Fruit fly (Drosophila melanogaster) ovary, adult (tissue): Measurements from ENCODE around the gene Hexo1.
A peak's percentile ranks its signal among the peaks of the same experiment; 100 is the strongest.

Experiments
- CG17801 ChIP-seq: fragments of 200-800 bp; optimal IDR thresholded peaks from 2 replicates; lab custom pipeline; 2019; ENCODE audit warnings: missing biosample characterization, mild to moderate bottlenecking, missing genetic modification characterization, moderate library complexity; ENCODE audit not compliant: partially characterized antibody

Hexo1 gene

DNA sequence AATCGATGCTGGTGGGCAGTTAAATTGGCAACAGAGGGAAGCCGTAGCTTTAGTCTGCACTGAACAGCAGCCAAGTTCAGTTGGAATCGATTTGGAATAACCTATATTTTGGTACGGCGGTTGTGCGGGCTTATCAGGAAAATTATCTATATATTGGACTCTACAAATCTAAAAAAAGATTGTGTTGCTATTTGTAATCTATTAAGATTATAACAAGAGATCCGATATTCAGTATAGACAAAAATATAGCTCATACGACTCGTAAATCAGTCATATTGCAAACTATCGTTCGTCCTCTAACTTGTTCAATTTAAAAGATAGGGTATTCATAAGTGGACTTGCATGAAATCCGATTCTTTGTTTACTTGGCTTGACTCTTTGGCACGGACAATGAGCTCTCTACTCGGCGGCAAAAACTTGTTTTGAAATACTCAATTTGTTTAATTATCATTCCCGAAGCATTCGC, at the start of gene Hexo1:
TSS of gene Hexo1 (plus strand) at position 51 of the 466 bp plus-strand sequence.
- peak; percentile 16 for TF ChIP-seq CG17801 (GFP tag; lab: Kevin White, UChicago)

DNA sequence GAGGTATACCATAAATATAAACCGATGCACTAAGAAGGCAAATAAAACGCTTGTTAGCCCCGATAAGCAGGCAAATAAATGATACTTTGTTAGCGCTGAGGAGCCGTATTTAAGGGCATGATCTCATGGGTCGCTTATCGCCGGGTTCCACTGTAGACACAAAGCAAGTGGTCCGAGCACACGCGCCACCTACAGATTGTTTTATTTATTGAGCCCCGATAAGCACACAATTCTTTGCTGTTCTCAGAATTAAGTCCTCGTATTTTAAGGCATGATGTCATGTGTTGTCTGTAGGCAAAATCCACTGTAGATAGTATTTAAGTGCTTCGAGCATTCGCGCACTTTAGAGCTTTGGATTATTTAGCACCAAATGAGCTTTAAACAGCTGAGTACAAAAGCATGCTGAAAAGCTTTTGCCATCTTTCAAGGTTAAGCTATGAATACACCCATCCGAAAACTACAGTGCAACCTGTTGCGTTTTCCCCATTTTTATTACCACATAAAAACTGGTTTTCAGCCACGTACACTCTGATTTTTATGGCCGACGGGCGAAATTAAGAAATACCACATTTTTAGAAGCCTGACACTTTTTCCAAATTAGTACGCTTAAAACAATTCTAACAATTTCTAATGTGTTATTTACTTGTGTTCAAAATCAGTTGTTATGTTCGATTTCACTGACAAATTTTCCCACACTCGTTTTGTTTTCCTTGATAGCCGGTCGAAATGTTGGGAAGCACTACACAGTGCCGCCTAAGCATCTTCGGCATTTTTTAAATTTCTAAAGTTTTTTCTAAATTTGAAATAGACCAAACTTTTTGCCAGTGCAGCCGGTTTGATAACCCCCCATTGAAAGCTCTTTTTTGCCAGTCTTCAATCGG, 48.8 kb upstream of the Hexo1 start, which contains the start of gene Sqor:
TSS of gene Sqor (plus strand) at position 732 of the 881 bp plus-strand sequence.
- peak; percentile 83 for TF ChIP-seq CG17801 (GFP tag; lab: Kevin White, UChicago)

DNA sequence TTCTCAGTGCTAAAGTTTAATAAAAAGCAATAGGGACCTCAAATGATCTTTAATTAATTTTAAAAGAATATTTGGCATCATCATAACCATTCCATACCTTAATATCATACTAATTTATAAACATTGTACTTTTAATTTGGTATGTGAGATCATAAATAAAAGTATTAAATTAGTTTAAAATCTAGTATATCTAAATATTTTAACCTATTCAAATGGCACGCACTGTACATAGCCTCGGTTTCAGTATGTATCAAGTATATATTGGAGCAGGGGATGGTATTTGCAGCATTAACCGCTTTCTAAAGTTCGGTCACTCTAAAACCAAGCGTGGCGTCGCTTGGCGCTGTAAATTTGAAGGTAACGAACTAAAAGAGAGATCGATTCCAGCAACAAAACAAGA, 46.0 kb upstream of the Hexo1 start, which contains the start of gene pav:
TSS of gene pav (plus strand) at position 307 of the 400 bp plus-strand sequence.
- peak; percentile 6 for TF ChIP-seq CG17801 (GFP tag; lab: Kevin White, UChicago)

DNA sequence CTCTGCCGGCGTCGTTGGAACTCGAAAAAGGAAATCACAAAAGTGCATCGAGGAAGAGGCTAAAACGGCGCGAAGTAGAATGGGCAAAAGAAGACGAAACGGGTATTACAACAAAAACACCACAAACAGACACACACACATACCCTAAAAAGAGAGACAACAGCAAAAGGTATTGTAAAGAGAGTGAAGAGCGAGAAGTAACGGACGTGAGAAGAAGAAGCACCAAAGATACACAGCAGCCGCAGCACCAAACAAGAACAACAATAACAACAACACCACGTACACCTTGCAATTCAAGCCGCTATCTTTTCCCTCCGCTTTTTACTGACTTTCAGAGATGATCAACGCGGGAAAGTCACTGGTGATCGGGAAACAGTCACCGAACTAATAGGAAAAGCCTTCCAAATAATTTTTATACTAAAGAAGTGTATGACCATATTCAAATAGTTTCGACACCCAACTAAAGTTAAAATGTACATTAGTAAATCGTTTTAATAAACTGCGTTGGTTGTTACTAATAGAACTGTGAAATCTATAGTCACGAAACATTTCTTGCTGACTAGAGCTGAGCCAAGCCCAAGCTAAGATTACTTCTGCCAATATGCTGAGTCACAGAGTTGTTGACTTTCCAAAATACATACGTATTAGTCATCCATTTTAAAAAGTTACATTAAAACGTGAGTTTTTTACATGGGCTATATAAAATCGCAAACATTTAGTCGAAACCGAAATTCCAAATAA, 36.1 kb upstream of the Hexo1 start:
- TF ChIP-seq CG17801 (GFP tag; lab: Kevin White, UChicago) = peak; percentile 20

DNA sequence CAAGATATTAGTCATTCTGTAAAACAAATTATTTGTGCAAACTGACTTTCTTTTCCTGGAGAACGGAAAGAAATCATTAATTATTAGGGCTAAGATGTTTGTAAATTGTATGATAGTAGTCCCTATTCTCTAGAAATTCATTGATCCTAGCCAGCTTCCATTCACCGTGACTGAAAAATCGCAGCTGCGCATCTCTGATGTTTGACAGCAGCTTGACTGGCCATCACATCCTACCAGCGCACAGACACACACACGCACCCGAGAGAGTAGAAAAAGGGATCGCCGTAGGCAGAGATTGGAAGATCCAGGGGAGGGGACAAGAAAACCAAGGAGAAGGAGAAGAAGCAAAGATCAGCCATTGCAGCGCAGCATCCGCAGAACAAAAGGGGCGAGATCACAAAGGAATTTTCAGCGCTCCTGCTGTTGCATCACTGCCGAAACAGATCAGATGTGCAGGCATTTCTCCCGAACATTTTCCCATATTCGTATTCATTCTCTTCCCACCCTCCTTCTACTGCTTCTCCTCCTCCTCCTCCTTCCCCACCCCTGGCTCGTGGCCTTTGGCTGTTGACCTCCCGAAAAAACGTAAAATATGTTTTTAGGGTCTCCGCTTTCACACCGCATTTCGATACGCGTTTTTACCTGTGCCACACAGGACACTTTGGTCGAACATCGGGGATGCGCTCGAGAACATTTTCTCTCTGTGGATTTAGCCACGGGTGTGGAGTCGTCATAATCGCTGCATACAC, 35.4 kb upstream of the Hexo1 start:
- no peak for TF ChIP-seq CG17801 (GFP tag; lab: Kevin White, UChicago)

DNA sequence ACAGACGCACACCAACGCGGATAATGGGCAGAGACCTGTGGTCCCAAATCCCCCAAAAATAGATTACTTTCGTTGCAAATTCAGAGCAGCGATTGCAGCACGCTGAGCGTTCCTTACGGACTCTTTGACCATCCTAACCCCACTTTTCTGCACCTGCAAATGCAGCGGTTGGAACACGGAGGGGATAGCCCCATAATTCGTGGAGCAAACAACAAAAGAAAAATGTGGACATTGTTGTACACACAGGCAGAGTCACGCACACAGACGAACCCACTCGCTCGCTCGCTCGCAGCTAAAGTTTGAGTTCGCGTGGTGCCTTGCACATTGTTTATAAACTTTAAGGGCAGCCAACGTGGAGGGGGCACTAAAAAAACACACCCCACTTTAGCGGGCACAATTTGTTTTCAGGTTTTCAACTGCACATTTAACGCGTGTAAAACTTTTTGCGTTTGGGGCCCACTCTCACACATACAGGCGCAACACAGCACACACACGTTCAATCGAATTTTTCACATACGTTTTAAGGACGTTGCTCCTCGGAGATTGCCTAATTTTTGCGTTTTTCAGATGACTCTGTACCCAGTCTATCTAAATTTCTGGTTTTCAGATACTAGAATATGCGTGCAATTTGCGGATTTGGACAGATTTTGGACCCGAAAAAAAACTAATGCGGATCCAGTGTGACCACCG, 34.7 kb upstream of the Hexo1 start:
- no peak for TF ChIP-seq CG17801 (GFP tag; lab: Kevin White, UChicago)

DNA sequence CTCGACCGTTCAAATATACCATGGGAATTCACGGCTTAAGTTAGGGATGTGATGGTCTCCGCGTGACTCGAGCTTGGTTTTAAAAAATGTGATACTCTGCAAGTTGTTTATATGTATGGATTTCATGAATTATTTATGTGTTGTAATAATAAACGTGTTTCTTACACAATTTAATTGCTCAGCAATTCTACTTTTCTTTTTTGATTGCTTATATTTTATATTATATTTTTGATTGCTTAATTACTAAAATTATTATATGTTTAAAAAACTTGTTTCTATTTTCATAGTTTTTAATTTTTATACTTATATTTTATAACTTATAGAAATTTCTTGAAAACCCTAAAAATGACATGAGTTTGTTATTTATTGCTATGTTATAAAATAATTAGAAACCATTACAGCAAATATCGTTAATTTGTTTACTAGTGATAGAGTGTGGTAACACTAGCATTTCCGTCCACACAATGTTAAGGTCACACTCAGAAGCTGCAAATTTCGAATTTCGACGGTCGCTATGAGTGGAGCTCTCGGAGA, 34.1 kb upstream of the Hexo1 start, which contains the start of the genes ago and CG1265:
TSS of gene ago (minus strand) at position 6 of the 534 bp plus-strand sequence.
TSS of gene CG1265 (plus strand) at position 476 of the 534 bp plus-strand sequence.
- TF ChIP-seq CG17801 (GFP tag; lab: Kevin White, UChicago) = peak; percentile 32

DNA sequence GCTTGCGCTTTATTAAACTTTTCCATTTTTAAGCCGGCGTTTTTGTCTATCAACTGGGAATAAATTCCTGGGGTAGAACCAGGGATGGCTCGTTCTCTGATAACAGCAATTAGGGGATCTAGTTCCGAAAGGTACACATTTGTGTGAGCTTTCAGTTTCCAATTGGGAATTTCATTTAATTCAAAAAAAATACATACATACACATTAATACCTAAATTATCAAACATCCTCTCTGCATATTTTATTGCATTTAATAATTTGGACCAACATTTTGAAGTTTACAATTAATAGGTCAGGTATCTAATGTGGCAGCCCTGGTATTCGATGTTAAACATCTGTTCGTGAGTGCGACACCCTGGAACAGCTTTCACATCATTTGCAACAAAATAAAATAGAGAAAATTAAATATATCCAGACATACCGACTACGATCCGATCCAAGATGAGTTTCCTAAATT, 29.3 kb upstream of the Hexo1 start, which contains the start of the genes CG15011 and CG1309:
TSS of gene CG15011 (minus strand) at position 51 of the 457 bp plus-strand sequence.
TSS of gene CG1309 (plus strand) at position 329 of the 457 bp plus-strand sequence.
- TF ChIP-seq CG17801 (GFP tag; lab: Kevin White, UChicago) = peak; percentile 83

DNA sequence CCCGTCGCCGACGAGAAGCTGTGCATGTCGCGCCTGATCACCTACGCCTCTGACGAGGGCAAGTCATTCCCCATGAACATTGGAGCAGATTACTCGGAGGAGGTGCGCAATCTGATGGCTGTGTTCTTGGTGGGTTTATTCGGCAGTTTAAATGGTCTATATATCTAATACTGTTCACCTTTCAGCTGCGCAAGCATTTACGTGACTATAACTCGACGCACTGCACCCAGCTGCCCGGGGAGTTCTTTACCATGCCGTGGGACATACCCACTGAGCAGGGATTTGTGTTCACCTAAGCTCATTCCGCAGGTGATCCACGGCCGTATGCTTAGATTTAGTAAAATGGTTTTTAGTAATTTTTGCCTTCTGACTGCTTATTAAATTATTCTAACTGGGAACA, 27.3 kb upstream of the Hexo1 start:
- TF ChIP-seq CG17801 (GFP tag; lab: Kevin White, UChicago) = no peak

DNA sequence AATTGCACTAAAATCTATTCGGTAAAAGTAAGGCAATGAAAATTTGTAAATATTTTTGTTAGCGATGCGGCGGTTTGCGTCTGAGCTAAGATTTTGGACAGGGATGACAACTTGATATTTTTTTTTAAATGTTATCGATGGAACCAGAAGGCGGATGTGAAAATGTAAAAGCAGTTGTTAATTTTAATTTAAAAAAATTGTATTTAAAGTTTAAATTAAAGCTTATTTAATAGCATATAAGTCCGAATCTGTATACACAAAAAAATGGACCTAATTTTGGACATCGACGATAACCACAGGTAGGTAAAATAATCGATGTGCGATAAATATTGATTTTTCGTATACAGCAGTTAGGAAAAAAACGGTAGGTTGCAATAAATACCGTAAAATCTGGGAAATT, 26.1 kb upstream of the Hexo1 start, which contains the start of the genes CG11586 and VhaM9.7-a:
TSS of gene CG11586 (minus strand) at position 87 of the 400 bp plus-strand sequence.
TSS of gene VhaM9.7-a (plus strand) at position 322 of the 400 bp plus-strand sequence.
- peak; percentile 15 for TF ChIP-seq CG17801 (GFP tag; lab: Kevin White, UChicago)

DNA sequence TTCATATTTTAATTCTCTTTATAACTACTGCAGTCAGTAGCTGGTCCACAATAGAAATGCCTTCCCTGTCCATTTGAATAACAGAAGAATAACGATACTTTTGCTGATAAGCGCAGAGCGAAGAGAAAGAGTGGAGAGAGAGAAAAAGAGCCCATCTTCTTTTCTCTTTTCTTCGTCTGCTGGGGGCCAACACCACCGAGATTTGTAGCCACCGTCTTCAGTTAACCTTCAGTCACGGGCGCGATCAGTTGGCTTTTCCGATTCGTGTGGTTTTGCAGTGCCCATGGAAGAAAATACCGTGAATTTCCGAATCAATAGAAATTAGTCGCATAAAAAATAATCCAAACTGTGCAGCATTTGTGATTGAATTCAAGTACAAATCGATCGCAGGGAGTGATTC, 24.9 kb upstream of the Hexo1 start, which contains the start of gene CG1273:
TSS of gene CG1273 (plus strand) at position 218 of the 400 bp plus-strand sequence.
- TF ChIP-seq CG17801 (GFP tag; lab: Kevin White, UChicago) = no peak

DNA sequence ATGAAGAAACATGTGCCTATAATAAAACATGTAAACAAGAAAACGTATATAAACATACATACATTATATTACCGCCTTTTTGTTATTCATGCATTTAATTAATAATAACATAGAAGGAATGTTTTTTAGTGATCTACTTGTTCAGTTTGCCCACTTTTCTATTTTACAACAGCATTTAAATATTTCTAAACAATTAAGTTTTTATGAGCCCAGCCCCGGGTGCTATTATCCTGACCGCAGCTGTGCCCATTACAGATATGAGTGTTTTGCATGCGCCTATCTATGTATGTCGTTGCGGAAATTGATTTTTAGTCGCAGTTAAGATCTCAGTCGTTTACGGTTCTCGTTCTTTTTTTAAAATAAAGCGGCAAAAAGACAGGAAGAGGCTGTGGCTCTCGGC, 23.5 kb upstream of the Hexo1 start:
- TF ChIP-seq CG17801 (GFP tag; lab: Kevin White, UChicago) = no peak

DNA sequence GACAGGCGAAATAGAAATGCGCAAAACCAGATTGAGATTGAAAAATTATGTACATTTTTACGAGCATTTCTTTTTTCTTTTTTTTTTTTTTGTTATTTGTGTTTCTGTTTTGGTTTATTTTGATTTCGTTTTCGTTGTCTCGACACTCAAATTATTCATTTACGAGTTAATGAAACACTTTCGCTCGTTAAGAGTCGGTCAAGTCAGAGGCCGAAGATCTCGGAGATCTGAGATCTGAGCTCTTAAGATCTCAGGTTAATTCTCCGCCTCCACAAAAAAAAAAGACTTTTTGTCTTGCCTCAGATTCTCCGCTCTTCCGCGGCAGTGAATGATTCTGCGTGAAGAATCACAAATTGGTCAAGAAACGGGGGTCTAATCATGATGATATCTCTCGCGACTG, 22.6 kb upstream of the Hexo1 start:
- TF ChIP-seq CG17801 (GFP tag; lab: Kevin White, UChicago) = no peak
